Worm (Caenorhabditis elegans) whole organism, late embryonic: ENCODE results near the gene Y46G5A.8.

Experiments used
- ama-1 ChIP-seq: fragments of 150-350 bp; optimal IDR thresholded peaks from 2 replicates; lab custom pipeline; 2014
- ceh-30 ChIP-seq: fragments of 150-350 bp; optimal IDR thresholded peaks from 2 replicates; lab custom pipeline; 2014; ENCODE audit warnings: missing biosample characterization, missing genetic modification characterization
- che-1 ChIP-seq: sonication (generic microtip); optimal IDR thresholded peaks from 2 replicates; lab custom pipeline; 2016; ENCODE audit warnings: mild to moderate bottlenecking, missing genetic modification characterization, missing compliant biosample characterization
- hlh-6 ChIP-seq: sonication (generic microtip); optimal IDR thresholded peaks from 2 replicates; lab custom pipeline; 2016; ENCODE audit warnings: missing genotype, missing genetic modification characterization, missing compliant biosample characterization
- nfya-1 ChIP-seq: sonication (generic microtip); optimal IDR thresholded peaks from 2 replicates; lab custom pipeline; 2017; ENCODE audit warnings: missing genetic modification characterization, mild to moderate bottlenecking, missing compliant biosample characterization, antibody characterized with exemption, moderate library complexity
- pha-4 ChIP-seq: fragments of 150-350 bp; optimal IDR thresholded peaks from 2 replicates; lab custom pipeline; 2018; ENCODE audit warnings: missing biosample characterization, missing genetic modification reagents, missing genetic modification characterization
- pqm-1 ChIP-seq: sonication (generic microtip); optimal IDR thresholded peaks from 2 replicates; lab custom pipeline; 2016; ENCODE audit warnings: missing genetic modification characterization, missing compliant biosample characterization
- rnt-1 ChIP-seq: sonication (generic microtip); optimal IDR thresholded peaks from 2 replicates; lab custom pipeline; 2016; ENCODE audit warnings: missing genetic modification characterization, missing compliant biosample characterization
- unc-86 ChIP-seq: sonication (generic microtip); optimal IDR thresholded peaks from 2 replicates; lab custom pipeline; 2016; ENCODE audit warnings: missing genetic modification characterization, missing compliant biosample characterization
- ztf-16 ChIP-seq: sonication (generic microtip); optimal IDR thresholded peaks from 2 replicates; lab custom pipeline; 2017; ENCODE audit warnings: missing genetic modification characterization, missing compliant biosample characterization

- TF ChIP-seq hlh-6 (tag; lab: Kevin White, UChicago): no peak
- TF ChIP-seq ama-1 (lab: Kevin White, UChicago): no peak
- no peak for TF ChIP-seq che-1 (tag; lab: Kevin White, UChicago)
- TF ChIP-seq ztf-16 (tag; lab: Kevin White, UChicago): no peak
- TF ChIP-seq unc-86: no peak
- TF ChIP-seq pqm-1 (tag; lab: Kevin White, UChicago): no peak
- TF ChIP-seq nfya-1 (tag; lab: Kevin White, UChicago): peak; percentile 90
- TF ChIP-seq rnt-1 (tag; lab: Kevin White, UChicago): no peak
- no peak for TF ChIP-seq pha-4 (tag; lab: Kevin White, UChicago)
- TF ChIP-seq ceh-30 (tag; lab: Kevin White, UChicago): no peak
These were observed 33.4 kb upstream of the Y46G5A.8 start for ce11 chrII:12722685-12723287.
